Worm (Caenorhabditis elegans): ENCODE results near the gene urm-1.

urm-1 gene

ce11 chrIII:10463653-10464052, 41.6 kb upstream of the urm-1 start (continued):
- TF ChIP-seq Y116A8C.19 (tag; optimal IDR thresholded peaks at IDR 0.05; ENCODE audit: borderline replicate concordance) (no peak), nhr-71 (tag; optimal IDR thresholded peaks at IDR 0.05) (peak; percentile 28), mep-1 (tag; optimal IDR thresholded peaks at IDR 0.05) (peak; percentile 55), snu-23 (GFP tag; optimal IDR thresholded peaks at IDR 0.05) (peak; percentile 60), unc-86 (tag; optimal IDR thresholded peaks at IDR 0.05) (no peak), C34B4.2 (tag; optimal IDR thresholded peaks at IDR 0.05) (no peak), mab-9 (GFP tag; IDR thresholded peaks at IDR 0.05) (no peak), mdl-1 (tag; optimal IDR thresholded peaks at IDR 0.05) (peak in 1 of 2 experiments; percentile 31), nhr-90 (tag; optimal IDR thresholded peaks at IDR 0.05; ENCODE audit: poor library complexity) (peak; percentile 27), C04F5.9 (tag; optimal IDR thresholded peaks at IDR 0.05) (no peak), ets-5 (GFP tag; IDR thresholded peaks at IDR 0.05) (no peak), swsn-7 (tag; optimal IDR thresholded peaks at IDR 0.05) (no peak), elt-3 (tag; optimal IDR thresholded peaks at IDR 0.05) (peak in 2 of 6 experiments; percentile 0 to 72), blmp-1 (tag; optimal IDR thresholded peaks at IDR 0.05) (peak; percentile 91), fos-1 (tag; optimal IDR thresholded peaks at IDR 0.05) (no peak), rnt-1 (tag; optimal IDR thresholded peaks at IDR 0.05) (peak; percentile 32), nhr-85 (tag) (no peak), nhr-20 (tag; optimal IDR thresholded peaks at IDR 0.05) (peak; percentile 17), aha-1 (tag; optimal IDR thresholded peaks at IDR 0.05) (no peak), zip-4 (GFP tag; optimal IDR thresholded peaks at IDR 0.05) (no peak), fkh-4 (tag; optimal IDR thresholded peaks at IDR 0.05; ENCODE audit: borderline replicate concordance) (no peak), skn-1 (tag; optimal IDR thresholded peaks at IDR 0.05) (peak; percentile 69), lin-13 (GFP tag; optimal IDR thresholded peaks at IDR 0.05) (no peak), pqm-1 (tag; optimal IDR thresholded peaks at IDR 0.05) (no peak), xbp-1 (tag; optimal IDR thresholded peaks at IDR 0.05) (no peak), dpl-1 (GFP tag; optimal IDR thresholded peaks at IDR 0.05) (peak in 1 of 3 experiments; percentile 23), lsy-2 (tag; optimal IDR thresholded peaks at IDR 0.05) (peak in 1 of 2 experiments; percentile 43), F16B12.6 (tag; optimal IDR thresholded peaks at IDR 0.05) (no peak), lin-35 (GFP tag; optimal IDR thresholded peaks at IDR 0.05) (peak in 1 of 2 experiments; percentile 70), fkh-10 (GFP tag; optimal IDR thresholded peaks at IDR 0.05) (no peak), ces-1 (GFP tag; optimal IDR thresholded peaks at IDR 0.05) (no peak), unc-30 (tag; optimal IDR thresholded peaks at IDR 0.05) (no peak), tlp-1 (tag; optimal IDR thresholded peaks at IDR 0.05) (no peak), vab-15 (tag; optimal IDR thresholded peaks at IDR 0.05) (no peak), mef-2 (tag; optimal IDR thresholded peaks at IDR 0.05) (no peak)

DNA sequence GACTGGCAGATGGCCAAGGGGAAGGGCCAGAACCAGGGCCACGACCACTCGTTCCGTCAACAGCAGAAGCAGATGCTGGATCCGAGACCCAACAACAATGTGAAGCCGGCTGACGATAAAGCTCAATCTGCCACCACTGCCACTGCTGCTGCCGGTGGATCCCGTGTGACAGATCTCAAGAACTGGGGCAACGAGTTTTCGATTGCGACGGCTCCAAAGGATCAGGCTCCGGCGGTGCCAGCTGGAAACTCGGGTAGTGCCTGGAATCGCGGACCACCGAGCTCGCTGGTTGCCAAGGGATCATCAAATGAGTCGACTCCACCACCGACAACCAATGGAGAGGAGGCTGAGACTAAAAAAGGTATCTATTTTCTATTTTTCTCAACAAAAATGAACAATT, 40.8 kb upstream of the urm-1 start:
- TF ChIP-seq C16A3.4 (tag; optimal IDR thresholded peaks at IDR 0.05) (no peak), unc-98 (GFP tag; IDR thresholded peaks at IDR 0.05) (no peak), fkh-8 (tag; optimal IDR thresholded peaks at IDR 0.05) (no peak)

- no peak for TF ChIP-seq F16B12.6 (tag; optimal IDR thresholded peaks at IDR 0.05)
- TF ChIP-seq mep-1 (tag; optimal IDR thresholded peaks at IDR 0.05), result no peak
- TF ChIP-seq lsy-2 (tag; optimal IDR thresholded peaks at IDR 0.05), result no peak
- TF ChIP-seq nhr-90 (tag; optimal IDR thresholded peaks at IDR 0.05; ENCODE audit: poor library complexity), result no peak
- TF ChIP-seq ceh-82 (tag; optimal IDR thresholded peaks at IDR 0.05), result no peak
- no peak for TF ChIP-seq ama-1 (optimal IDR thresholded peaks at IDR 0.05)
- no peak for TF ChIP-seq nhr-237 (tag; optimal IDR thresholded peaks at IDR 0.05)
- TF ChIP-seq nhr-11 (tag; optimal IDR thresholded peaks at IDR 0.05), result no peak
- TF ChIP-seq unc-30 (tag; optimal IDR thresholded peaks at IDR 0.05), result no peak
Measured at ce11 chrIII:10469574-10470055, 35.7 kb upstream of the urm-1 start, which contains the start of gene D2045.5. Gene D2045.5, minus strand, starts transcription at chrIII:10469624.
